Worm (Caenorhabditis elegans) whole organism, mixed stage, embryonic: Measurements from ENCODE around the gene arle-14.

Source experiments
- elt-3 ChIP-seq: fragments of 150-350 bp; optimal IDR thresholded peaks from 2 replicates; lab custom pipeline; 2014; ENCODE audit warnings: missing biosample characterization, missing genetic modification characterization
- nhr-237 ChIP-seq: fragments of 150-350 bp; optimal IDR thresholded peaks from 2 replicates; lab custom pipeline; 2014; ENCODE audit warnings: missing biosample characterization, missing genetic modification characterization
- unc-62 ChIP-seq: fragments of 150-350 bp; optimal IDR thresholded peaks from 2 replicates; lab custom pipeline; 2014; ENCODE audit warnings: missing biosample characterization, missing genetic modification reagents, missing genetic modification characterization

DNA sequence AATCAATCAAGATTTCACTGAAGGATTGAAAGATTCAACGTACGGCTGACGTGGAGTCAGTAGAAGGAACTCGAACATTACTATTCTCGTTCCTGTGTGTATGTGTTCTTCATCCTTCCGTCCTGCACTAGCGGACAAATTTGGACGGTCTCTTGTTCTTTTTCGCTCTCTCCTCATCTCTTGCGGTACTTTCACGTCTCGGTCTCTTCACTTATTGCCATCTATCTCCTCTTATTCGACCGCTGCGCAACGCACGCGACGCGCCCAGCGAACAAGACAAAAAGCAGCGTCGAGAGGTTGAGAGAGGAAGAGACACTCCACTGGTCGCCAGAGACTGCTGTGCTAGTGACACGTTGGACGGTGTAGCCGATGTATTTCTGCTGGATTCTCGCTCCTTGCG lies 22.8 kb downstream of the arle-14 start:
- TF ChIP-seq nhr-237 (peak; percentile 54), elt-3 (tag; lab: Kevin White, UChicago) (no peak), unc-62 (GFP tag; lab: Kevin White, UChicago) (peak; percentile 68)
